Worm (Caenorhabditis elegans) whole organism, late embryonic: Measurements from ENCODE around the gene C06E4.6.
A peak's percentile ranks its signal among the peaks of the same experiment; 100 is the strongest.

Source experiments
- C08G9.2 ChIP-seq: sonication (generic microtip); optimal IDR thresholded peaks from 2 replicates; lab custom pipeline; 2016; ENCODE audit warnings: mild to moderate bottlenecking, missing genetic modification characterization, moderate library complexity, missing compliant biosample characterization
- F13H6.1 ChIP-seq: sonication (generic microtip); optimal IDR thresholded peaks from 2 replicates; lab custom pipeline; 2016; ENCODE audit warnings: missing genetic modification characterization, missing compliant biosample characterization
- K09A11.1 ChIP-seq: sonication (generic microtip); optimal IDR thresholded peaks from 2 replicates; lab custom pipeline; 2017; ENCODE audit warnings: antibody characterized with exemption, mild to moderate bottlenecking, missing genetic modification characterization, missing compliant biosample characterization; ENCODE audit not compliant: insufficient read depth
- Y22D7AL.16 ChIP-seq: sonication (generic microtip); optimal IDR thresholded peaks from 2 replicates; lab custom pipeline; 2016; ENCODE audit warnings: missing genetic modification characterization, missing compliant biosample characterization
- ceh-14 ChIP-seq: sonication (generic microtip); optimal IDR thresholded peaks from 2 replicates; lab custom pipeline; 2016; ENCODE audit warnings: missing genotype, missing genetic modification characterization, missing compliant biosample characterization
- ceh-18 ChIP-seq: sonication (generic microtip); optimal IDR thresholded peaks from 2 replicates; lab custom pipeline; 2016; ENCODE audit warnings: missing genetic modification characterization, missing compliant biosample characterization
- ceh-19 ChIP-seq: fragments of 200-800 bp; sonication (Bioruptor generic); optimal IDR thresholded peaks from 2 replicates; lab custom pipeline; 2018; ENCODE audit warnings: mild to moderate bottlenecking, missing genetic modification characterization, missing compliant biosample characterization
- ceh-2 ChIP-seq: sonication (generic microtip); optimal IDR thresholded peaks from 2 replicates; lab custom pipeline; 2016; ENCODE audit warnings: missing genotype, missing genetic modification characterization, missing compliant biosample characterization
- ceh-24 ChIP-seq: sonication (generic microtip); optimal IDR thresholded peaks from 2 replicates; lab custom pipeline; 2016; ENCODE audit warnings: mild to moderate bottlenecking, missing genetic modification characterization, missing compliant biosample characterization
- ceh-30 ChIP-seq: fragments of 150-350 bp; optimal IDR thresholded peaks from 2 replicates; lab custom pipeline; 2014; ENCODE audit warnings: missing biosample characterization, missing genetic modification characterization
- ceh-31 ChIP-seq: sonication (generic microtip); optimal IDR thresholded peaks from 2 replicates; lab custom pipeline; 2016; ENCODE audit warnings: missing genetic modification characterization, missing compliant biosample characterization
- ceh-34 ChIP-seq: sonication (generic microtip); optimal IDR thresholded peaks from 2 replicates; lab custom pipeline; 2016; ENCODE audit warnings: mild to moderate bottlenecking, missing genetic modification characterization, missing compliant biosample characterization
- ceh-45 ChIP-seq: fragments of 200-800 bp; sonication (Bioruptor generic); IDR thresholded peaks from 2 replicates; pipeline ENCODE4 v1.3.6; 2022; ENCODE audit warnings: missing genetic modification reagents, missing genetic modification characterization, missing compliant biosample characterization
- ceh-48 ChIP-seq: sonication (generic microtip); optimal IDR thresholded peaks from 2 replicates; lab custom pipeline; 2016; ENCODE audit warnings: missing genetic modification characterization, inconsistent platforms, missing compliant biosample characterization
- ceh-6 ChIP-seq: fragments of 200-800 bp; sonication (Bioruptor generic); optimal IDR thresholded peaks from 2 replicates; lab custom pipeline; 2018; ENCODE audit warnings: mild to moderate bottlenecking, missing genetic modification characterization, missing compliant biosample characterization
- che-1 ChIP-seq: sonication (generic microtip); optimal IDR thresholded peaks from 2 replicates; lab custom pipeline; 2016; ENCODE audit warnings: mild to moderate bottlenecking, missing genetic modification characterization, missing compliant biosample characterization
- dmd-4 ChIP-seq: sonication (generic microtip); optimal IDR thresholded peaks from 2 replicates; lab custom pipeline; 2016; ENCODE audit warnings: borderline replicate concordance, missing genetic modification characterization, missing compliant biosample characterization
- dve-1 ChIP-seq: sonication (generic microtip); optimal IDR thresholded peaks from 2 replicates; lab custom pipeline; 2017; ENCODE audit warnings: antibody characterized with exemption, mild to moderate bottlenecking, missing genetic modification characterization, missing compliant biosample characterization
- elt-2 ChIP-seq: sonication (generic microtip); optimal IDR thresholded peaks from 2 replicates; lab custom pipeline; 2016; ENCODE audit warnings: missing genetic modification reagents, missing genetic modification characterization, missing compliant biosample characterization
- ets-4 ChIP-seq: sonication (generic microtip); optimal IDR thresholded peaks from 2 replicates; lab custom pipeline; 2016; ENCODE audit warnings: missing genetic modification characterization, missing compliant biosample characterization
- eyg-1 ChIP-seq: sonication (generic microtip); optimal IDR thresholded peaks from 2 replicates; lab custom pipeline; 2016; ENCODE audit warnings: missing genotype, missing genetic modification characterization, missing compliant biosample characterization
- fkh-10 ChIP-seq: fragments of 150-350 bp; optimal IDR thresholded peaks from 2 replicates; lab custom pipeline; 2014; ENCODE audit warnings: missing biosample characterization, missing genetic modification reagents, missing genetic modification characterization
- fkh-6 ChIP-seq: sonication (generic microtip); optimal IDR thresholded peaks from 2 replicates; lab custom pipeline; 2016; ENCODE audit warnings: missing genetic modification characterization, missing compliant biosample characterization
- gmeb-2 ChIP-seq: sonication (generic microtip); optimal IDR thresholded peaks from 2 replicates; lab custom pipeline; 2016; ENCODE audit warnings: missing genetic modification characterization, inconsistent platforms, missing compliant biosample characterization
- hlh-13 ChIP-seq: fragments of 200-800 bp; sonication (Bioruptor generic); optimal IDR thresholded peaks from 2 replicates; lab custom pipeline; 2018; ENCODE audit warnings: mild to moderate bottlenecking, missing genetic modification characterization, missing compliant biosample characterization
- hlh-6 ChIP-seq: sonication (generic microtip); optimal IDR thresholded peaks from 2 replicates; lab custom pipeline; 2016; ENCODE audit warnings: missing genotype, missing genetic modification characterization, missing compliant biosample characterization
- madf-2 ChIP-seq: sonication (generic microtip); optimal IDR thresholded peaks from 2 replicates; lab custom pipeline; 2017; ENCODE audit warnings: missing genetic modification characterization, missing compliant biosample characterization
- nfya-1 ChIP-seq: sonication (generic microtip); optimal IDR thresholded peaks from 2 replicates; lab custom pipeline; 2017; ENCODE audit warnings: missing genetic modification characterization, mild to moderate bottlenecking, missing compliant biosample characterization, antibody characterized with exemption, moderate library complexity
- nhr-11 ChIP-seq: fragments of 150-350 bp; optimal IDR thresholded peaks from 2 replicates; lab custom pipeline; 2014; ENCODE audit warnings: missing biosample characterization, missing genetic modification characterization
- nhr-232 ChIP-seq: sonication (generic microtip); optimal IDR thresholded peaks from 2 replicates; lab custom pipeline; 2016; ENCODE audit warnings: missing genetic modification characterization, missing compliant biosample characterization
- npax-4 ChIP-seq: sonication (generic microtip); optimal IDR thresholded peaks from 2 replicates; lab custom pipeline; 2016; ENCODE audit warnings: missing genetic modification characterization, missing compliant biosample characterization
- pag-3 ChIP-seq: sonication (generic microtip); optimal IDR thresholded peaks from 2 replicates; lab custom pipeline; 2016; ENCODE audit warnings: missing compliant biosample characterization, missing genetic modification characterization, borderline replicate concordance
- pat-9 ChIP-seq: fragments of 200-800 bp; sonication (Bioruptor generic); optimal IDR thresholded peaks from 2 replicates; lab custom pipeline; 2018; ENCODE audit warnings: mild to moderate bottlenecking, missing genetic modification characterization, moderate library complexity, missing compliant biosample characterization
- pha-2 ChIP-seq: sonication (generic microtip); optimal IDR thresholded peaks from 2 replicates; lab custom pipeline; 2017; ENCODE audit warnings: mild to moderate bottlenecking, missing genetic modification characterization, missing compliant biosample characterization
- pha-4 ChIP-seq: fragments of 150-350 bp; optimal IDR thresholded peaks from 2 replicates; lab custom pipeline; 2018; ENCODE audit warnings: missing biosample characterization, missing genetic modification reagents, missing genetic modification characterization
- pros-1 ChIP-seq: fragments of 150-350 bp; optimal IDR thresholded peaks from 2 replicates; lab custom pipeline; 2014; ENCODE audit warnings: missing biosample characterization, missing genetic modification reagents, missing genetic modification characterization
- ref-2 ChIP-seq: sonication (generic microtip); optimal IDR thresholded peaks from 2 replicates; lab custom pipeline; 2016; ENCODE audit warnings: missing genetic modification characterization, missing compliant biosample characterization
- rnt-1 ChIP-seq: sonication (generic microtip); optimal IDR thresholded peaks from 2 replicates; lab custom pipeline; 2016; ENCODE audit warnings: missing genetic modification characterization, missing compliant biosample characterization
- sdc-2 ChIP-seq: sonication (generic microtip); optimal IDR thresholded peaks from 2 replicates; lab custom pipeline; 2016; ENCODE audit warnings: missing genotype, missing genetic modification characterization, missing compliant biosample characterization
- sox-4 ChIP-seq: sonication (generic microtip); optimal IDR thresholded peaks from 2 replicates; lab custom pipeline; 2017; ENCODE audit warnings: mild to moderate bottlenecking, missing genetic modification characterization, inconsistent platforms, missing compliant biosample characterization
- syd-9 ChIP-seq: sonication (generic microtip); optimal IDR thresholded peaks from 2 replicates; lab custom pipeline; 2016; ENCODE audit warnings: mild to moderate bottlenecking, missing genetic modification characterization, moderate library complexity, missing compliant biosample characterization
- tbx-2 ChIP-seq: sonication (generic microtip); optimal IDR thresholded peaks from 2 replicates; lab custom pipeline; 2016; ENCODE audit warnings: missing genetic modification characterization, missing compliant biosample characterization
- tbx-7 ChIP-seq: sonication (generic microtip); optimal IDR thresholded peaks from 2 replicates; lab custom pipeline; 2016; ENCODE audit warnings: missing genotype, missing genetic modification characterization, missing compliant biosample characterization
- unc-42 ChIP-seq: sonication (generic microtip); optimal IDR thresholded peaks from 2 replicates; lab custom pipeline; 2016; ENCODE audit warnings: missing genotype, missing genetic modification characterization, missing compliant biosample characterization
- unc-55 ChIP-seq: sonication (generic microtip); optimal IDR thresholded peaks from 2 replicates; lab custom pipeline; 2017; ENCODE audit warnings: missing biosample characterization, missing genetic modification reagents, missing genetic modification characterization
- unc-86 ChIP-seq: sonication (generic microtip); optimal IDR thresholded peaks from 2 replicates; lab custom pipeline; 2016; ENCODE audit warnings: missing genetic modification characterization, missing compliant biosample characterization
- zip-5 ChIP-seq: sonication (generic microtip); optimal IDR thresholded peaks from 2 replicates; lab custom pipeline; 2016; ENCODE audit warnings: missing genetic modification characterization, missing compliant biosample characterization
- ztf-16 ChIP-seq: sonication (generic microtip); optimal IDR thresholded peaks from 2 replicates; lab custom pipeline; 2017; ENCODE audit warnings: missing genetic modification characterization, missing compliant biosample characterization

The C06E4.6 gene

ce11 chrIV:7235382-7235917, 22.7 kb downstream of the C06E4.6 start:
- TF ChIP-seq rnt-1 (tag; lab: Kevin White, UChicago) (no peak), hlh-6 (tag; lab: Kevin White, UChicago) (peak; percentile 27), ceh-31 (tag; lab: Kevin White, UChicago) (peak; percentile 80), tbx-2 (peak; percentile 70), ceh-2 (peak; percentile 9), fkh-10 (GFP tag; lab: Kevin White, UChicago) (no peak), syd-9 (tag; lab: Kevin White, UChicago) (peak; percentile 39), pat-9 (no peak), fkh-6 (tag; lab: Kevin White, UChicago) (peak; percentile 50), ceh-14 (tag; lab: Kevin White, UChicago) (peak; percentile 50), unc-55 (GFP tag; lab: Kevin White, UChicago) (peak; percentile 52), ceh-18 (tag; lab: Kevin White, UChicago) (peak; percentile 75), K09A11.1 (tag; lab: Kevin White, UChicago) (no peak), unc-42 (tag; lab: Kevin White, UChicago) (peak; percentile 51), pha-2 (tag; lab: Kevin White, UChicago) (no peak), dmd-4 (tag; lab: Kevin White, UChicago) (peak; percentile 67), ceh-19 (peak; percentile 43), madf-2 (no peak), dve-1 (tag; lab: Kevin White, UChicago) (no peak), F13H6.1 (tag; lab: Kevin White, UChicago) (peak; percentile 52), ref-2 (peak; percentile 45), ceh-34 (tag; lab: Kevin White, UChicago) (peak; percentile 83), C08G9.2 (peak; percentile 45), elt-2 (tag; lab: Kevin White, UChicago) (peak; percentile 96), nfya-1 (tag; lab: Kevin White, UChicago) (peak; percentile 80), ets-4 (tag; lab: Kevin White, UChicago) (peak; percentile 12), gmeb-2 (tag; lab: Kevin White, UChicago) (no peak), sox-4 (tag; lab: Kevin White, UChicago) (no peak), che-1 (tag; lab: Kevin White, UChicago) (no peak), ceh-6 (no peak), ztf-16 (peak; percentile 6), tbx-7 (tag; lab: Kevin White, UChicago) (peak; percentile 6), ceh-30 (tag; lab: Kevin White, UChicago) (peak; percentile 28), npax-4 (tag; lab: Kevin White, UChicago) (no peak), eyg-1 (tag; lab: Kevin White, UChicago) (peak; percentile 24), ceh-48 (tag; lab: Kevin White, UChicago) (no peak), nhr-232 (no peak), sdc-2 (tag; lab: Kevin White, UChicago) (peak; percentile 47)

ce11 chrIV:7234623-7235022, 23.5 kb downstream of the C06E4.6 start:
- TF ChIP-seq pag-3 (tag; lab: Kevin White, UChicago) (no peak), pros-1 (tag; lab: Kevin White, UChicago) (no peak), ref-2 (no peak)
- TF ChIP-seq, all 69 proteins: peak for 0

DNA sequence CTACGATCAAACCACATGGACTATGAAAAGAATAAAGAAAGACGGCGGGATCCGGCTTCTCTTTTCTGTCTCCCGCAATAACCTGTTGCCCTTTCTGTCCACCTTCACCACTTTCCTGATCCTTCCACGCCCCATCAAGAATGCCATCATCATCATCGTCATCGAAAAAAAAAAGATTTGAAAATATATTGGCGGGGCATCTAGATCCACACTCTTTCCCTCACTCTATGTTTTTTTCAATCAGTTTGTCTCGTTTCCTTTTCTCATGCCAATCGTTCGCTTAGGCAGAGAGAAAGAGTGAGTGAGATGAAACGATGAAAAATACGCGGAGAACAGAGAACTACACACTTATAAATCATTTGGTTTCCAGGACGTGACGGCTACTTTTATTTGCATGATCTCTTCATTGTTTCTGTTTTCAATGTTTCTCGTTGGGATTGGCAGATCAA, 24.5 kb downstream of the C06E4.6 start:
- TF ChIP-seq pha-4 (tag; lab: Kevin White, UChicago) = no peak
- TF ChIP-seq Y22D7AL.16 (tag; lab: Kevin White, UChicago) = no peak
- no peak for TF ChIP-seq npax-4 (tag; lab: Kevin White, UChicago)
- no peak for TF ChIP-seq ceh-14 (tag; lab: Kevin White, UChicago)
- TF ChIP-seq ceh-24 = no peak
- TF ChIP-seq F13H6.1 (tag; lab: Kevin White, UChicago) = no peak
- TF ChIP-seq pat-9 = no peak
- no peak for TF ChIP-seq ref-2
- TF ChIP-seq ceh-45 (GFP tag; lab: Robert Waterston, UW) = no peak
- TF ChIP-seq unc-55 (GFP tag; lab: Kevin White, UChicago) = no peak
- no peak for TF ChIP-seq hlh-13
- no peak for TF ChIP-seq zip-5 (tag; lab: Kevin White, UChicago)
- no peak for TF ChIP-seq unc-86 (tag; lab: Kevin White, UChicago)
- no peak for TF ChIP-seq unc-42 (tag; lab: Kevin White, UChicago)
- no peak for TF ChIP-seq ceh-48 (tag; lab: Kevin White, UChicago)
- TF ChIP-seq dve-1 (tag; lab: Kevin White, UChicago) = no peak
- no peak for TF ChIP-seq ets-4 (tag; lab: Kevin White, UChicago)
- no peak for TF ChIP-seq nhr-11 (tag; lab: Kevin White, UChicago)
